Fruit fly (Drosophila melanogaster) whole organism, embryonic: Measurements from ENCODE around the gene pdm2.

Source experiments
- CG10543 ChIP-seq: fragments of 200-800 bp; sonication (Bioruptor generic); optimal IDR thresholded peaks from 3 replicates; lab custom pipeline; 2017; ENCODE audit warnings: missing biosample characterization, mild to moderate bottlenecking, missing genetic modification characterization, moderate library complexity
- CG10979 ChIP-seq: fragments of 200-800 bp; sonication (Bioruptor generic); optimal IDR thresholded peaks from 2 replicates; lab custom pipeline; 2018; ENCODE audit warnings: missing biosample characterization, mild to moderate bottlenecking, missing genetic modification characterization, moderate library complexity
- CG11247 ChIP-seq: fragments of 200-800 bp; sonication (Bioruptor generic); IDR thresholded peaks from 2 replicates; pipeline ENCODE4 v1.3.6; 2022; ENCODE audit warnings: missing biosample characterization, missing genetic modification characterization
- CG12071 ChIP-seq: fragments of 200-800 bp; sonication (Bioruptor generic); optimal IDR thresholded peaks from 3 replicates; lab custom pipeline; 2018; ENCODE audit warnings: missing biosample characterization, mild to moderate bottlenecking, missing genetic modification characterization
- CG12104 ChIP-seq: fragments of 200-800 bp; sonication (Bioruptor generic); optimal IDR thresholded peaks from 3 replicates; lab custom pipeline; 2016; ENCODE audit warnings: missing biosample characterization, missing genetic modification characterization
- CG12219 ChIP-seq: fragments of 200-800 bp; sonication (Bioruptor generic); optimal IDR thresholded peaks from 3 replicates; lab custom pipeline; 2018; ENCODE audit warnings: missing biosample characterization, mild to moderate bottlenecking, missing genetic modification characterization
- CG13775 ChIP-seq: fragments of 200-800 bp; sonication (Bioruptor generic); optimal IDR thresholded peaks from 3 replicates; lab custom pipeline; 2017; ENCODE audit warnings: missing biosample characterization, mild to moderate bottlenecking, missing genetic modification characterization
- CG16863 ChIP-seq: fragments of 200-800 bp; sonication (Bioruptor generic); optimal IDR thresholded peaks from 3 replicates; lab custom pipeline; 2016; ENCODE audit warnings: missing biosample characterization, missing genetic modification characterization
- CG17385 ChIP-seq: fragments of 200-800 bp; sonication (Bioruptor generic); optimal IDR thresholded peaks from 3 replicates; lab custom pipeline; 2018; ENCODE audit warnings: missing biosample characterization, mild to moderate bottlenecking, missing genetic modification characterization
- CG1792 ChIP-seq: fragments of 200-800 bp; sonication (Bioruptor generic); optimal IDR thresholded peaks from 2 replicates; lab custom pipeline; 2016; ENCODE audit warnings: missing biosample characterization, missing genetic modification characterization
- CG18262 ChIP-seq: fragments of 200-800 bp; optimal IDR thresholded peaks from 3 replicates; lab custom pipeline; 2019; ENCODE audit warnings: missing biosample characterization, mild to moderate bottlenecking, missing genetic modification characterization, moderate library complexity
- CG18599 ChIP-seq: fragments of 200-800 bp; sonication (Bioruptor generic); optimal IDR thresholded peaks from 3 replicates; lab custom pipeline; 2017; ENCODE audit warnings: missing biosample characterization, missing genetic modification characterization, mild to moderate bottlenecking, moderate library complexity, missing genetic modification reagents
- CG2712 ChIP-seq: fragments of 200-800 bp; optimal IDR thresholded peaks from 3 replicates; lab custom pipeline; 2019; ENCODE audit warnings: missing biosample characterization, mild to moderate bottlenecking, missing genetic modification characterization, moderate library complexity
- CG30431 ChIP-seq: fragments of 200-800 bp; sonication (Bioruptor generic); optimal IDR thresholded peaks from 2 replicates; lab custom pipeline; 2017; ENCODE audit warnings: missing biosample characterization, missing genetic modification characterization
- CG34422 ChIP-seq: fragments of 200-800 bp; sonication (Bioruptor generic); IDR thresholded peaks from 3 replicates; pipeline ENCODE4 v1.3.6; 2022; ENCODE audit warnings: missing biosample characterization, missing genetic modification characterization
- CG4617 ChIP-seq: fragments of 200-800 bp; sonication (Bioruptor generic); optimal IDR thresholded peaks from 3 replicates; lab custom pipeline; 2016; ENCODE audit warnings: missing biosample characterization, missing genetic modification characterization, borderline replicate concordance
- CG4820 ChIP-seq: fragments of 200-800 bp; sonication (Bioruptor generic); optimal IDR thresholded peaks from 3 replicates; lab custom pipeline; 2016; ENCODE audit warnings: missing biosample characterization, missing genetic modification characterization
- CG5180 ChIP-seq: fragments of 200-800 bp; sonication (Bioruptor generic); optimal IDR thresholded peaks from 3 replicates; lab custom pipeline; 2017; ENCODE audit warnings: missing biosample characterization, missing genetic modification characterization, mild to moderate bottlenecking, moderate library complexity, missing genetic modification reagents
- CG7963 ChIP-seq: fragments of 200-800 bp; sonication (Bioruptor generic); IDR thresholded peaks from 3 replicates; pipeline ENCODE4 v1.3.6; 2022; ENCODE audit warnings: missing biosample characterization, missing genetic modification characterization; ENCODE audit not compliant: partially characterized antibody
- CG8290 ChIP-seq, 3 experiments: fragments of 200-800 bp; sonication (Bioruptor generic); optimal IDR thresholded peaks; 2 replicates each; lab custom pipeline; 2016 to 2019; ENCODE audit warnings: missing biosample characterization in 3 of 3, missing genetic modification characterization in 3 of 3, mild to moderate bottlenecking in 2 of 3, moderate library complexity in 1 of 3
- CG9876 ChIP-seq: fragments of 200-800 bp; sonication (Bioruptor generic); optimal IDR thresholded peaks from 2 replicates; lab custom pipeline; 2016; ENCODE audit warnings: missing biosample characterization, missing genetic modification characterization
- Dbx ChIP-seq: fragments of 200-800 bp; sonication (Bioruptor generic); IDR thresholded peaks from 3 replicates; pipeline ENCODE4 v1.3.6; 2022; ENCODE audit warnings: missing biosample characterization, missing genetic modification characterization
- Deaf1 ChIP-seq: fragments of 200-800 bp; optimal IDR thresholded peaks from 3 replicates; lab custom pipeline; 2019; ENCODE audit warnings: missing biosample characterization, mild to moderate bottlenecking, missing genetic modification characterization, moderate library complexity
- Fer2 ChIP-seq: fragments of 200-800 bp; sonication (Bioruptor generic); optimal IDR thresholded peaks from 2 replicates; lab custom pipeline; 2018; ENCODE audit warnings: missing biosample characterization, mild to moderate bottlenecking, missing genetic modification characterization, moderate library complexity
- Mad ChIP-seq: fragments of 200-800 bp; sonication (Bioruptor generic); optimal IDR thresholded peaks from 2 replicates; lab custom pipeline; 2016; ENCODE audit warnings: missing biosample characterization, missing genetic modification characterization
- NK7.1 ChIP-seq: fragments of 200-800 bp; sonication (Bioruptor generic); optimal IDR thresholded peaks from 3 replicates; lab custom pipeline; 2016; ENCODE audit warnings: missing biosample characterization, missing genetic modification characterization
- Neu2 ChIP-seq: fragments of 200-800 bp; sonication (Bioruptor generic); optimal IDR thresholded peaks from 3 replicates; lab custom pipeline; 2016; ENCODE audit warnings: missing biosample characterization, missing genetic modification characterization, borderline replicate concordance
- Nf-YB ChIP-seq: fragments of 200-800 bp; sonication (Bioruptor generic); optimal IDR thresholded peaks from 3 replicates; lab custom pipeline; 2019; ENCODE audit warnings: missing biosample characterization, mild to moderate bottlenecking, missing genetic modification characterization, moderate library complexity
- Oli ChIP-seq: fragments of 200-800 bp; sonication (Bioruptor generic); optimal IDR thresholded peaks from 2 replicates; lab custom pipeline; 2018; ENCODE audit warnings: missing biosample characterization, mild to moderate bottlenecking, missing genetic modification characterization, moderate library complexity
- Pdp1 ChIP-seq, 2 experiments: fragments of 200-800 bp; sonication (Bioruptor generic); optimal IDR thresholded peaks; 3 replicates each; lab custom pipeline; 2016; ENCODE audit warnings: missing biosample characterization in 2 of 2, missing genetic modification characterization in 2 of 2, mild to moderate bottlenecking in 1 of 2, moderate library complexity in 1 of 2
- Scr ChIP-seq: fragments of 200-800 bp; sonication (Bioruptor generic); IDR thresholded peaks from 2 replicates; pipeline ENCODE4 v1.3.6; 2022; ENCODE audit warnings: missing biosample characterization, missing genetic modification characterization; ENCODE audit not compliant: partially characterized antibody
- Sry-β ChIP-seq: fragments of 200-800 bp; sonication (Bioruptor generic); optimal IDR thresholded peaks from 2 replicates; lab custom pipeline; 2018; ENCODE audit warnings: missing biosample characterization, mild to moderate bottlenecking, missing genetic modification characterization, moderate library complexity
- Ssrp ChIP-seq: fragments of 200-800 bp; sonication (Bioruptor generic); optimal IDR thresholded peaks from 2 replicates; lab custom pipeline; 2018; ENCODE audit warnings: missing biosample characterization, mild to moderate bottlenecking, missing genetic modification characterization, moderate library complexity
- ato ChIP-seq: fragments of 200-800 bp; sonication (Bioruptor generic); IDR thresholded peaks from 2 replicates; pipeline ENCODE4 v1.3.6; 2022; ENCODE audit warnings: missing biosample characterization, missing genetic modification characterization; ENCODE audit not compliant: partially characterized antibody
- ci ChIP-seq: fragments of 200-800 bp; sonication (Bioruptor generic); IDR thresholded peaks from 3 replicates; pipeline ENCODE4 v1.3.6; 2022; ENCODE audit warnings: missing biosample characterization, missing genetic modification characterization
- crol ChIP-seq: fragments of 200-800 bp; sonication (Bioruptor generic); IDR thresholded peaks from 2 replicates; pipeline ENCODE4 v1.3.6; 2022; ENCODE audit warnings: missing biosample characterization, missing genetic modification characterization
- disco-r ChIP-seq: fragments of 200-800 bp; sonication (Bioruptor generic); optimal IDR thresholded peaks from 2 replicates; lab custom pipeline; 2016; ENCODE audit warnings: missing biosample characterization, missing genetic modification characterization
- gsb ChIP-seq: fragments of 200-800 bp; sonication (Bioruptor generic); IDR thresholded peaks from 2 replicates; pipeline ENCODE4 v1.3.6; 2022; ENCODE audit warnings: missing biosample characterization, missing genetic modification characterization
- hth ChIP-seq: fragments of >200 bp; optimal IDR thresholded peaks from 2 replicates; lab custom pipeline; 2017; ENCODE audit warnings: inconsistent platforms
- ind ChIP-seq: fragments of 200-800 bp; sonication (Bioruptor generic); optimal IDR thresholded peaks from 3 replicates; lab custom pipeline; 2016; ENCODE audit warnings: missing biosample characterization, missing genetic modification characterization
- kah ChIP-seq: fragments of 200-800 bp; sonication (Bioruptor generic); optimal IDR thresholded peaks from 2 replicates; lab custom pipeline; 2018; ENCODE audit warnings: missing biosample characterization, mild to moderate bottlenecking, missing genetic modification characterization
- knrl ChIP-seq: fragments of 200-800 bp; sonication (Bioruptor generic); IDR thresholded peaks from 3 replicates; pipeline ENCODE4 v1.3.6; 2022; ENCODE audit warnings: missing biosample characterization, missing genetic modification characterization; ENCODE audit not compliant: partially characterized antibody
- nerfin-1 ChIP-seq: fragments of 200-800 bp; sonication (Bioruptor generic); optimal IDR thresholded peaks from 3 replicates; lab custom pipeline; 2019; ENCODE audit warnings: missing biosample characterization, mild to moderate bottlenecking, missing genetic modification characterization, moderate library complexity
- nmo ChIP-seq: fragments of 200-800 bp; sonication (Bioruptor generic); optimal IDR thresholded peaks from 2 replicates; lab custom pipeline; 2018; ENCODE audit warnings: missing biosample characterization, mild to moderate bottlenecking, missing genetic modification characterization, moderate library complexity
- oc ChIP-seq: fragments of 200-800 bp; sonication (Bioruptor generic); optimal IDR thresholded peaks from 2 replicates; lab custom pipeline; 2018; ENCODE audit warnings: missing biosample characterization, mild to moderate bottlenecking, missing genetic modification characterization, moderate library complexity
- pan ChIP-seq, 4 experiments: fragments of >200 bp in 3 of 4; fragments of 200-800 bp in 1 of 4; sonication (Bioruptor generic) in 1 of 4; optimal IDR thresholded peaks in 3 of 4; IDR thresholded peaks in 1 of 4; 2 replicates each; pipeline versions ENCODE4 v1.3.6 to Lab custom; 2017 to 2022; ENCODE audit warnings: missing biosample characterization in 2 of 4, missing genetic modification characterization in 2 of 4, mixed read lengths in 1 of 4
- twi ChIP-seq: fragments of 200-800 bp; optimal IDR thresholded peaks from 2 replicates; lab custom pipeline; 2019; ENCODE audit warnings: missing biosample characterization, mild to moderate bottlenecking, missing genetic modification characterization, moderate library complexity
- unpg ChIP-seq: fragments of 200-800 bp; sonication (Bioruptor generic); optimal IDR thresholded peaks from 3 replicates; lab custom pipeline; 2018; ENCODE audit warnings: missing biosample characterization, mild to moderate bottlenecking, missing genetic modification characterization, moderate library complexity
- zf30C ChIP-seq: fragments of 200-800 bp; sonication (Bioruptor generic); optimal IDR thresholded peaks from 3 replicates; lab custom pipeline; 2018; ENCODE audit warnings: missing biosample characterization, mild to moderate bottlenecking, missing genetic modification characterization

The pdm2 gene

DNA sequence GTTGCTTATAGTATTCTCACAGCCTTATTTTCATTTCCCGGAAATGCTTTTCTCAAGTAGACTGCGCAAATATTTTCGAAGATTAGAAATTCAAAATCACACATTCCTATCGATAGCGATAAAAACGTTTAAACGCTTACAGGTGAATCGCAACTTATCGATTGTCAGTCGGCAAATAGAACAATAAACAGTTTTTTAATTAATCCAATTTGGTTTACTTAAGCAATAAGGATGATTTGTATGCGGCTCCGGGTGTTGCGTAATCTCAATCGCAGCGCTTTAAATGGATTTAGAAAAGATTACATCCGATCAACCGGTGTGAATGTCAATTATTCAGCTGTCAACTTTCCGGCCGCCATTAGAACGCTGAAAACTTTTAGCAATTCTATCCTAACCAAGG lies 50.6 kb downstream of the pdm2 start, which contains the start of the genes CG6180 and CG15484 (continued):
- TF ChIP-seq CG9876: no peak
- TF ChIP-seq Scr (GFP tag; lab: Robert Waterston, UW): peak; percentile 58
- peak; percentile 11 for TF ChIP-seq CG10979 (tag; lab: Kevin White, UChicago)
- TF ChIP-seq CG7963: 0 out of 3 replicates have a peak, but pooled peaks have one; percentile 15
- TF ChIP-seq CG13775: no peak
- peak; percentile 24; the same call in 1 of the 2 replicates for TF ChIP-seq ato
- no peak for TF ChIP-seq CG8290 (GFP tag; optimal IDR thresholded peaks at IDR 0.05; lab: Kevin White, UChicago)
- TF ChIP-seq CG8290 (tag; optimal IDR thresholded peaks at IDR 0.05; lab: Kevin White, UChicago): no peak
- no peak for TF ChIP-seq Ssrp (tag; lab: Kevin White, UChicago)
- TF ChIP-seq nerfin-1 (tag; lab: Kevin White, UChicago): no peak
- TF ChIP-seq oc (tag; lab: Kevin White, UChicago): no peak
- TF ChIP-seq nmo (GFP tag; lab: Kevin White, UChicago): no peak
- TF ChIP-seq CG16863: no peak
- no peak for TF ChIP-seq Nf-YB (GFP tag; lab: Kevin White, UChicago)
- no peak for TF ChIP-seq Mad (GFP tag; lab: Kevin White, UChicago)
- no peak for TF ChIP-seq NK7.1 (GFP tag; lab: Kevin White, UChicago)
- no peak for TF ChIP-seq CG18262 (tag; lab: Kevin White, UChicago)
- TF ChIP-seq CG30431 (GFP tag; lab: Kevin White, UChicago): no peak
- TF ChIP-seq hth (lab: Kevin White, UChicago): no peak
- TF ChIP-seq zf30C (GFP tag; lab: Kevin White, UChicago): no peak
- TF ChIP-seq CG5180: no peak
- TF ChIP-seq CG12219 (GFP tag; lab: Kevin White, UChicago): no peak
- no peak for TF ChIP-seq CG18599 (GFP tag; lab: Kevin White, UChicago)
- TF ChIP-seq CG2712 (tag; lab: Kevin White, UChicago): peak; percentile 29
- no peak for TF ChIP-seq kah
- no peak for TF ChIP-seq crol
- TF ChIP-seq Neu2 (GFP tag; lab: Kevin White, UChicago): no peak
- no peak for TF ChIP-seq gsb
- TF ChIP-seq knrl (GFP tag; lab: Robert Waterston, UW): peak; percentile 34; the same call in 1 of the 3 replicates
- TF ChIP-seq CG4617 (GFP tag; lab: Kevin White, UChicago): peak; percentile 47
- TF ChIP-seq twi (tag; lab: Kevin White, UChicago): no peak
- peak in 1 of 2 experiments; percentile 69 for TF ChIP-seq Pdp1 (GFP tag; optimal IDR thresholded peaks at IDR 0.05; lab: Kevin White, UChicago)
- TF ChIP-seq CG17385 (GFP tag; lab: Kevin White, UChicago): peak; percentile 22
- no peak for TF ChIP-seq unpg (GFP tag; lab: Kevin White, UChicago)
- TF ChIP-seq CG4820 (GFP tag; lab: Kevin White, UChicago): no peak
- TF ChIP-seq ci: no peak
- no peak for TF ChIP-seq CG12071 (GFP tag; lab: Kevin White, UChicago)
- no peak for TF ChIP-seq CG12104 (GFP tag; lab: Kevin White, UChicago)
- TF ChIP-seq CG34422 (GFP tag; lab: Robert Waterston, UW): 0 out of 3 replicates have a peak, but pooled peaks have one; percentile 16
- TF ChIP-seq CG1792 (GFP tag; lab: Kevin White, UChicago): peak; percentile 3
- TF ChIP-seq disco-r: no peak
- no peak for TF ChIP-seq Deaf1 (tag; lab: Kevin White, UChicago)
- no peak for TF ChIP-seq ind
- no peak for TF ChIP-seq pan (optimal IDR thresholded peaks at IDR 0.05; lab: Kevin White, UChicago)
- no peak for TF ChIP-seq pan (GFP tag; optimal IDR thresholded peaks at IDR 0.05 in 1 of 2, IDR thresholded peaks at IDR 0.05 in 1 of 2)
- no peak for TF ChIP-seq CG10543 (GFP tag; lab: Kevin White, UChicago)
- TF ChIP-seq Sry-β (GFP tag; lab: Kevin White, UChicago): peak; percentile 23
- TF ChIP-seq CG11247 (GFP tag; lab: Robert Waterston, UW): no peak
- TF ChIP-seq Fer2 (tag; lab: Kevin White, UChicago): no peak
- TF ChIP-seq Oli (tag; lab: Kevin White, UChicago): no peak
- no peak for TF ChIP-seq Dbx (GFP tag; lab: Robert Waterston, UW)
